Worm (Caenorhabditis elegans) whole organism, mixed stage, embryonic: ENCODE results near the gene Y54G2A.48.

Experiments used
- cnd-1 ChIP-seq: fragments of 200-800 bp; sonication (Bioruptor generic); optimal IDR thresholded peaks from 2 replicates; lab custom pipeline; 2018; ENCODE audit warnings: mild to moderate bottlenecking, missing genetic modification characterization, missing compliant biosample characterization
- hlh-1 ChIP-seq: fragments of 150-350 bp; optimal IDR thresholded peaks from 2 replicates; lab custom pipeline; 2014; ENCODE audit warnings: missing biosample characterization, missing genetic modification reagents, missing genetic modification characterization
- lin-13 ChIP-seq: fragments of 150-350 bp; optimal IDR thresholded peaks from 2 replicates; lab custom pipeline; 2014; ENCODE audit warnings: missing biosample characterization, missing genetic modification characterization
- mep-1 ChIP-seq: fragments of 150-350 bp; optimal IDR thresholded peaks from 2 replicates; lab custom pipeline; 2017; ENCODE audit warnings: missing biosample characterization, missing genetic modification reagents, missing genetic modification characterization, inconsistent platforms
- nhr-237 ChIP-seq: fragments of 150-350 bp; optimal IDR thresholded peaks from 2 replicates; lab custom pipeline; 2014; ENCODE audit warnings: missing biosample characterization, missing genetic modification characterization
- pha-4 ChIP-seq: fragments of 150-350 bp; optimal IDR thresholded peaks from 2 replicates; lab custom pipeline; 2018; ENCODE audit warnings: missing biosample characterization, missing genetic modification reagents, missing genetic modification characterization
- sptf-1 ChIP-seq: sonication (generic microtip); optimal IDR thresholded peaks from 2 replicates; lab custom pipeline; 2017; ENCODE audit warnings: mild to moderate bottlenecking, missing genetic modification characterization, moderate library complexity, missing compliant biosample characterization
- unc-62 ChIP-seq: fragments of 150-350 bp; optimal IDR thresholded peaks from 2 replicates; lab custom pipeline; 2014; ENCODE audit warnings: missing biosample characterization, missing genetic modification reagents, missing genetic modification characterization
- ztf-11 ChIP-seq: fragments of 150-350 bp; optimal IDR thresholded peaks from 2 replicates; lab custom pipeline; 2014; ENCODE audit warnings: missing biosample characterization, missing genetic modification characterization

DNA sequence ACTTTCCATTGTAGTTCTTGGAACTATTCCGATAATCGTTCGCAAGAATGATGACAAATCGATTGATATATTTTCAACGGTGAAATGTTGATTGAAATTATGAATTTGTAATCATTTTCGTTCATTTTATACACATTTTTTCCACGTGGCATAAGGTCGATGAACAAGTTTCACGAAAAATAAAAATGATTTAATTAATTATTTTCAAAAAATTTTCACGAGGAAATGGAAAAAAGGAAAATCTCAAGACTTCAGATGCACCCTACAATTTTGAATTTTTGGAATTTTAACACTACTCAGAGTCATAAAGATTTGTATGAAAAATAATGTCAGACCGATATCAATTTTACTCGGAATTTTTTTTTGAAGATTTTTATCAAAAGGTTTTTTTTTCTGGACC lies 12.9 kb downstream of the Y54G2A.48 start, which contains the start of gene Y54G2A.13:
- no peak for TF ChIP-seq nhr-237 (tag; lab: Kevin White, UChicago)
- TF ChIP-seq pha-4, result no peak
- TF ChIP-seq ztf-11 (tag; lab: Kevin White, UChicago), result no peak
- TF ChIP-seq sptf-1 (tag; lab: Kevin White, UChicago), result no peak
- TF ChIP-seq cnd-1 (tag; lab: Kevin White, UChicago), result no peak
- TF ChIP-seq unc-62 (GFP tag; lab: Kevin White, UChicago), result no peak
- no peak for TF ChIP-seq lin-13 (tag; lab: Kevin White, UChicago)
- no peak for TF ChIP-seq mep-1 (tag; lab: Kevin White, UChicago)
- no peak for TF ChIP-seq hlh-1 (tag; lab: Kevin White, UChicago)
